Worm (Caenorhabditis elegans): Measurements from ENCODE around the gene T22D1.8.
A peak's percentile ranks its signal among the peaks of the same experiment; 100 is the strongest.

The T22D1.8 gene

DNA sequence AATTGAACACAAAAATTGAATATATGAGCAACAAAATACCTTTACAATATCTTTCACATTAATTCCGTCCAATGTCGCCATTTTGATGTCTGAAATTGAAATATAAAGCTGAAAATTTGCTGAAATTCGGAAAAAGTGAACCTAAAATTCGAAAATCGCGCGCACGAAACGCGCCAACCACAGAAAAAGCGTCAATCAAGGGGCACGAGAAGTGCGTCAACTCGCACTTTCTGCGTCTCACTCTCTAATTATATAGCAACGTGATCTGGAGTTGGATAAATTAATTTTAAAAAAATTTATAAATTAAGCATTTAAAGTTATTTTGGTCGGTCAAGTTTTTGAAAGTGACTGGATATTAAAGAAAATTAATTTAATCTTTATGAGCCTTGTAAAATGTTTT, 13.2 kb upstream of the T22D1.8 start, which contains the start of gene ruvb-2 (continued):
- TF ChIP-seq unc-86 (tag; optimal IDR thresholded peaks at IDR 0.05) (peak; percentile 84), nhr-90 (tag; optimal IDR thresholded peaks at IDR 0.05; ENCODE audit: poor library complexity) (peak; percentile 89), nhr-71 (tag; optimal IDR thresholded peaks at IDR 0.05) (peak; percentile 94), hlh-17 (GFP tag; optimal IDR thresholded peaks at IDR 0.05; ENCODE audit: borderline replicate concordance) (no peak), egl-13 (tag; optimal IDR thresholded peaks at IDR 0.05) (peak; percentile 80), lin-39 (tag; optimal IDR thresholded peaks at IDR 0.05) (peak; percentile 93), nhr-20 (tag; optimal IDR thresholded peaks at IDR 0.05) (peak; percentile 88), sup-37 (GFP tag; optimal IDR thresholded peaks at IDR 0.05) (peak; percentile 1), zip-4 (GFP tag; optimal IDR thresholded peaks at IDR 0.05) (peak; percentile 64), mab-9 (GFP tag; IDR thresholded peaks at IDR 0.05) (peak; percentile 65; the same call in 1 of the 2 replicates), unc-130 (tag; optimal IDR thresholded peaks at IDR 0.05) (peak; percentile 92), nhr-84 (tag; optimal IDR thresholded peaks at IDR 0.05) (no peak), xbp-1 (tag; optimal IDR thresholded peaks at IDR 0.05) (peak; percentile 89), pax-3 (tag; optimal IDR thresholded peaks at IDR 0.05) (peak; percentile 65), fkh-10 (GFP tag; optimal IDR thresholded peaks at IDR 0.05) (peak; percentile 37), snu-23 (GFP tag; optimal IDR thresholded peaks at IDR 0.05) (peak; percentile 93), zag-1 (tag; optimal IDR thresholded peaks at IDR 0.05) (peak; percentile 23), ces-1 (GFP tag; optimal IDR thresholded peaks at IDR 0.05) (no peak), Y116A8C.19 (tag; optimal IDR thresholded peaks at IDR 0.05; ENCODE audit: borderline replicate concordance) (no peak), ztf-4 (tag; optimal IDR thresholded peaks at IDR 0.05) (peak; percentile 71), elt-3 (tag; optimal IDR thresholded peaks at IDR 0.05) (peak in 1 of 6 experiments; percentile 85), dpl-1 (GFP tag; optimal IDR thresholded peaks at IDR 0.05) (peak; percentile 89 to 92 (median 91)), mep-1 (tag; optimal IDR thresholded peaks at IDR 0.05) (peak; percentile 98), nhr-12 (tag; optimal IDR thresholded peaks at IDR 0.05) (no peak), efl-1 (optimal IDR thresholded peaks at IDR 0.05) (peak; percentile 88 to 91), efl-1 (GFP tag; optimal IDR thresholded peaks at IDR 0.05 in 1 of 2) (peak; percentile 92 to 99), fkh-8 (tag; optimal IDR thresholded peaks at IDR 0.05) (peak; percentile 88), lin-35 (GFP tag; optimal IDR thresholded peaks at IDR 0.05) (peak; percentile 91 to 95), grh-1 (GFP tag; IDR thresholded peaks at IDR 0.05) (peak; percentile 82), efl-3 (GFP tag; optimal IDR thresholded peaks at IDR 0.05) (no peak), snpc-4 (tag; optimal IDR thresholded peaks at IDR 0.05) (peak; percentile 92), lsy-2 (tag; optimal IDR thresholded peaks at IDR 0.05) (peak; percentile 92 to 94), tlp-1 (tag; optimal IDR thresholded peaks at IDR 0.05) (no peak), ztf-11 (tag; optimal IDR thresholded peaks at IDR 0.05) (peak in 1 of 2 experiments; percentile 62), hlh-4 (tag; optimal IDR thresholded peaks at IDR 0.05) (no peak), fkh-4 (tag; optimal IDR thresholded peaks at IDR 0.05; ENCODE audit: borderline replicate concordance) (peak; percentile 60), mdl-1 (tag; optimal IDR thresholded peaks at IDR 0.05) (peak in 1 of 2 experiments; percentile 90), nhr-11 (tag; optimal IDR thresholded peaks at IDR 0.05) (peak; percentile 68), ceh-90 (tag; optimal IDR thresholded peaks at IDR 0.05) (peak; percentile 8), nhr-19 (GFP tag; conservative IDR thresholded peaks at IDR 0.05) (peak; percentile 89), C04F5.9 (tag; optimal IDR thresholded peaks at IDR 0.05) (peak; percentile 55), nhr-47 (tag; optimal IDR thresholded peaks at IDR 0.05) (peak; percentile 93), unc-98 (GFP tag; IDR thresholded peaks at IDR 0.05) (no peak), ceh-88 (GFP tag; IDR thresholded peaks at IDR 0.05) (peak; percentile 54), alr-1 (tag; optimal IDR thresholded peaks at IDR 0.05; ENCODE audit: borderline replicate concordance) (no peak), C16A3.4 (tag; optimal IDR thresholded peaks at IDR 0.05) (peak; percentile 92), ama-1 (optimal IDR thresholded peaks at IDR 0.05) (peak; percentile 14), ceh-82 (tag; optimal IDR thresholded peaks at IDR 0.05) (peak; percentile 77 to 92 (median 77)), tbx-2 (tag; optimal IDR thresholded peaks at IDR 0.05) (peak; percentile 88), egl-27 (tag; optimal IDR thresholded peaks at IDR 0.05) (no peak), C34B4.2 (tag; optimal IDR thresholded peaks at IDR 0.05) (no peak), nhr-76 (tag; optimal IDR thresholded peaks at IDR 0.05) (no peak), hpl-2 (GFP tag; optimal IDR thresholded peaks at IDR 0.05) (peak; percentile 42)
